Worm (Caenorhabditis elegans) whole organism, L1 larva: ENCODE data around the gene C56G2.15.

Experiments
- C16A3.4 ChIP-seq: fragments of 150-350 bp; optimal IDR thresholded peaks from 2 replicates; lab custom pipeline; 2014; ENCODE audit warnings: missing biosample characterization, missing genetic modification characterization
- Y116A8C.19 ChIP-seq: sonication (generic microtip); optimal IDR thresholded peaks from 2 replicates; lab custom pipeline; 2016; ENCODE audit warnings: missing compliant biosample characterization, missing genetic modification characterization, borderline replicate concordance
- aha-1 ChIP-seq: fragments of 150-350 bp; optimal IDR thresholded peaks from 2 replicates; lab custom pipeline; 2014; ENCODE audit warnings: missing biosample characterization, missing genetic modification characterization
- alr-1 ChIP-seq: fragments of 200-800 bp; sonication (Bioruptor generic); optimal IDR thresholded peaks from 2 replicates; lab custom pipeline; 2018; ENCODE audit warnings: borderline replicate concordance, mild to moderate bottlenecking, missing genetic modification characterization, missing compliant biosample characterization
- aly-2 ChIP-seq: fragments of 150-350 bp; optimal IDR thresholded peaks from 2 replicates; lab custom pipeline; 2014; ENCODE audit warnings: missing biosample characterization, missing genetic modification characterization
- ama-1 ChIP-seq: fragments of 150-350 bp; optimal IDR thresholded peaks from 2 replicates; lab custom pipeline; 2014
- ceh-63 ChIP-seq: fragments of 200-800 bp; sonication (Bioruptor generic); optimal IDR thresholded peaks from 2 replicates; lab custom pipeline; 2018; ENCODE audit warnings: mild to moderate bottlenecking, missing genetic modification characterization, missing compliant biosample characterization
- ceh-88 ChIP-seq: fragments of 200-800 bp; sonication (Bioruptor generic); IDR thresholded peaks from 2 replicates; pipeline ENCODE4 v1.3.6; 2022; ENCODE audit warnings: missing genetic modification characterization, missing compliant biosample characterization
- ceh-90 ChIP-seq: sonication (generic microtip); optimal IDR thresholded peaks from 2 replicates; lab custom pipeline; 2016; ENCODE audit warnings: missing genetic modification characterization, missing compliant biosample characterization
- ces-1 ChIP-seq: fragments of 150-350 bp; optimal IDR thresholded peaks from 2 replicates; lab custom pipeline; 2014; ENCODE audit warnings: missing biosample characterization, missing genetic modification reagents, missing genetic modification characterization
- dsc-1 ChIP-seq: sonication (generic microtip); optimal IDR thresholded peaks from 2 replicates; lab custom pipeline; 2016; ENCODE audit warnings: mild to moderate bottlenecking, missing genetic modification characterization, missing compliant biosample characterization
- egl-13 ChIP-seq: sonication (generic microtip); optimal IDR thresholded peaks from 2 replicates; lab custom pipeline; 2016; ENCODE audit warnings: missing genotype, missing genetic modification reagents, missing genetic modification characterization, missing compliant biosample characterization
- egl-27 ChIP-seq, 2 experiments: fragments of 150-350 bp in 1 of 2; sonication (generic microtip); optimal IDR thresholded peaks; 3 replicates each; lab custom pipeline; 2017 to 2018; ENCODE audit warnings: missing biosample characterization in 2 of 2, missing genetic modification characterization in 2 of 2, missing genetic modification reagents in 2 of 2
- elt-2 ChIP-seq: sonication (generic microtip); optimal IDR thresholded peaks from 2 replicates; lab custom pipeline; 2016; ENCODE audit warnings: missing genetic modification characterization, mild to moderate bottlenecking, inconsistent platforms, missing compliant biosample characterization, missing genetic modification reagents
- elt-3 ChIP-seq, 6 experiments: fragments of 150-350 bp in 1 of 6; sonication (generic microtip); optimal IDR thresholded peaks; 2 replicates each; lab custom pipeline; 2017 to 2018; ENCODE audit warnings: missing biosample characterization in 6 of 6, missing genetic modification characterization in 6 of 6, inconsistent platforms in 1 of 6
- fkh-10 ChIP-seq: sonication (generic microtip); optimal IDR thresholded peaks from 2 replicates; lab custom pipeline; 2017; ENCODE audit warnings: missing biosample characterization, missing genetic modification reagents, missing genetic modification characterization
- fkh-8 ChIP-seq: sonication (generic microtip); optimal IDR thresholded peaks from 2 replicates; lab custom pipeline; 2016; ENCODE audit warnings: mild to moderate bottlenecking, missing genetic modification characterization, missing compliant biosample characterization
- fos-1 ChIP-seq: fragments of 150-350 bp; optimal IDR thresholded peaks from 2 replicates; lab custom pipeline; 2014; ENCODE audit warnings: missing biosample characterization, missing genetic modification characterization
- isw-1 ChIP-seq: fragments of 200-800 bp; sonication (Bioruptor generic); IDR thresholded peaks from 2 replicates; pipeline ENCODE4 v1.3.6; 2022; ENCODE audit warnings: missing genetic modification characterization, missing compliant biosample characterization
- jun-1 ChIP-seq: fragments of 150-350 bp; optimal IDR thresholded peaks from 2 replicates; lab custom pipeline; 2014; ENCODE audit warnings: missing biosample characterization, missing genetic modification reagents, missing genetic modification characterization
- lin-14 ChIP-seq: fragments of 200-800 bp; sonication (Bioruptor generic); optimal IDR thresholded peaks from 2 replicates; lab custom pipeline; 2018; ENCODE audit warnings: mild to moderate bottlenecking, missing genetic modification characterization, moderate library complexity, missing compliant biosample characterization
- lin-15B ChIP-seq: fragments of 150-350 bp; sonication (generic microtip); optimal IDR thresholded peaks from 3 replicates; lab custom pipeline; 2014; ENCODE audit warnings: missing biosample characterization, missing genetic modification characterization
- lir-3 ChIP-seq: sonication (generic microtip); optimal IDR thresholded peaks from 2 replicates; lab custom pipeline; 2016; ENCODE audit warnings: mild to moderate bottlenecking, missing genetic modification characterization, moderate library complexity, missing compliant biosample characterization; ENCODE audit not compliant: poor library complexity
- lsy-2 ChIP-seq, 2 experiments: fragments of 150-350 bp; optimal IDR thresholded peaks; 2 replicates each; lab custom pipeline; 2014; ENCODE audit warnings: missing biosample characterization in 2 of 2, missing genetic modification characterization in 2 of 2
- mab-9 ChIP-seq: fragments of 200-800 bp; sonication (Bioruptor generic); IDR thresholded peaks from 2 replicates; pipeline ENCODE4 v1.3.6; 2022; ENCODE audit warnings: missing genetic modification reagents, missing genetic modification characterization, missing compliant biosample characterization
- mep-1 ChIP-seq: fragments of 150-350 bp; optimal IDR thresholded peaks from 2 replicates; lab custom pipeline; 2014; ENCODE audit warnings: missing biosample characterization, missing genetic modification characterization
- nhr-12 ChIP-seq: sonication (generic microtip); optimal IDR thresholded peaks from 2 replicates; lab custom pipeline; 2017; ENCODE audit warnings: missing biosample characterization, missing genetic modification characterization
- nhr-19 ChIP-seq: fragments of 200-800 bp; sonication (Bioruptor generic); conservative IDR thresholded peaks from 2 replicates; pipeline ENCODE4 v1.3.6; 2022; ENCODE audit warnings: missing genetic modification characterization, missing compliant biosample characterization
- nhr-20 ChIP-seq: sonication (generic microtip); optimal IDR thresholded peaks from 2 replicates; lab custom pipeline; 2016; ENCODE audit warnings: mild to moderate bottlenecking, missing genetic modification characterization, missing compliant biosample characterization
- nhr-47 ChIP-seq: sonication (generic microtip); optimal IDR thresholded peaks from 2 replicates; lab custom pipeline; 2016; ENCODE audit warnings: mild to moderate bottlenecking, missing genetic modification characterization, moderate library complexity, missing compliant biosample characterization
- nhr-71 ChIP-seq: sonication (generic microtip); optimal IDR thresholded peaks from 2 replicates; lab custom pipeline; 2016; ENCODE audit warnings: mild to moderate bottlenecking, missing genetic modification characterization, moderate library complexity, missing compliant biosample characterization
- nhr-76 ChIP-seq: sonication (generic microtip); optimal IDR thresholded peaks from 2 replicates; lab custom pipeline; 2017; ENCODE audit warnings: missing biosample characterization, missing genetic modification characterization
- nhr-77 ChIP-seq: fragments of 150-350 bp; optimal IDR thresholded peaks from 2 replicates; lab custom pipeline; 2014; ENCODE audit warnings: missing biosample characterization, missing genetic modification characterization
- nhr-84 ChIP-seq: sonication (generic microtip); optimal IDR thresholded peaks from 2 replicates; lab custom pipeline; 2017; ENCODE audit warnings: missing biosample characterization, missing genetic modification characterization
- nhr-85 ChIP-seq: sonication (generic microtip); peaks from one replicate; lab custom pipeline; 2016; ENCODE audit warnings: missing genetic modification characterization, inconsistent platforms, missing compliant biosample characterization
- nhr-90 ChIP-seq: sonication (generic microtip); optimal IDR thresholded peaks from 2 replicates; lab custom pipeline; 2016; ENCODE audit warnings: mild to moderate bottlenecking, missing genetic modification characterization, missing compliant biosample characterization; ENCODE audit not compliant: poor library complexity
- pag-3 ChIP-seq: sonication (generic microtip); optimal IDR thresholded peaks from 2 replicates; lab custom pipeline; 2017; ENCODE audit warnings: missing genetic modification characterization, mild to moderate bottlenecking, missing compliant biosample characterization, antibody characterized with exemption, borderline replicate concordance; ENCODE audit not compliant: insufficient read depth
- pax-3 ChIP-seq: fragments of 200-800 bp; sonication (Bioruptor generic); optimal IDR thresholded peaks from 2 replicates; lab custom pipeline; 2018; ENCODE audit warnings: mild to moderate bottlenecking, missing genetic modification characterization, moderate library complexity, missing compliant biosample characterization
- rnt-1 ChIP-seq: sonication (generic microtip); optimal IDR thresholded peaks from 2 replicates; lab custom pipeline; 2016; ENCODE audit warnings: mild to moderate bottlenecking, missing genetic modification characterization, moderate library complexity, missing compliant biosample characterization
- skn-1 ChIP-seq: fragments of 150-350 bp; optimal IDR thresholded peaks from 2 replicates; lab custom pipeline; 2014; ENCODE audit warnings: missing biosample characterization, missing genetic modification characterization
- sox-4 ChIP-seq: sonication (generic microtip); optimal IDR thresholded peaks from 2 replicates; lab custom pipeline; 2016; ENCODE audit warnings: missing genetic modification characterization, missing compliant biosample characterization
- sptf-1 ChIP-seq: fragments of 150-350 bp; optimal IDR thresholded peaks from 2 replicates; lab custom pipeline; 2014; ENCODE audit warnings: missing biosample characterization, missing genetic modification characterization
- swsn-7 ChIP-seq: sonication (generic microtip); optimal IDR thresholded peaks from 2 replicates; lab custom pipeline; 2016; ENCODE audit warnings: missing genetic modification characterization, missing compliant biosample characterization
- tbx-2 ChIP-seq: sonication (generic microtip); optimal IDR thresholded peaks from 2 replicates; lab custom pipeline; 2016; ENCODE audit warnings: missing genetic modification characterization, missing compliant biosample characterization
- unc-130 ChIP-seq: fragments of 150-350 bp; optimal IDR thresholded peaks from 2 replicates; lab custom pipeline; 2017; ENCODE audit warnings: missing biosample characterization, missing genetic modification characterization, inconsistent platforms
- unc-62 ChIP-seq: fragments of 150-350 bp; optimal IDR thresholded peaks from 2 replicates; lab custom pipeline; 2014; ENCODE audit warnings: missing biosample characterization, missing genetic modification reagents, missing genetic modification characterization
- unc-86 ChIP-seq: sonication (generic microtip); optimal IDR thresholded peaks from 2 replicates; lab custom pipeline; 2016; ENCODE audit warnings: missing genetic modification characterization, missing compliant biosample characterization
- unc-98 ChIP-seq: fragments of 200-800 bp; sonication (Bioruptor generic); IDR thresholded peaks from 2 replicates; pipeline ENCODE4 v1.3.6; 2022; ENCODE audit warnings: missing genetic modification characterization, missing compliant biosample characterization
- vab-15 ChIP-seq: sonication (generic microtip); optimal IDR thresholded peaks from 2 replicates; lab custom pipeline; 2017; ENCODE audit warnings: missing genotype, mild to moderate bottlenecking, missing genetic modification characterization, missing compliant biosample characterization
- xbp-1 ChIP-seq: sonication (generic microtip); optimal IDR thresholded peaks from 2 replicates; lab custom pipeline; 2016; ENCODE audit warnings: missing genetic modification characterization, missing compliant biosample characterization
- zag-1 ChIP-seq: fragments of 150-350 bp; optimal IDR thresholded peaks from 2 replicates; lab custom pipeline; 2014; ENCODE audit warnings: missing biosample characterization, missing genetic modification characterization
- ztf-11 ChIP-seq, 2 experiments: sonication (generic microtip); optimal IDR thresholded peaks; 2 replicates each; lab custom pipeline; 2016 to 2017; ENCODE audit warnings: missing genetic modification characterization in 2 of 2, missing biosample characterization in 1 of 2, missing compliant biosample characterization in 1 of 2
- ztf-4 ChIP-seq: fragments of 150-350 bp; optimal IDR thresholded peaks from 2 replicates; lab custom pipeline; 2014; ENCODE audit warnings: missing biosample characterization, missing genetic modification characterization

C56G2.15 gene

ce11 chrIII:6352459-6352858 lies 15.2 kb downstream of the C56G2.15 start:
- TF ChIP-seq skn-1 (tag; lab: Kevin White, UChicago) (no peak), jun-1 (tag; lab: Kevin White, UChicago) (no peak), aha-1 (no peak), nhr-20 (tag; lab: Kevin White, UChicago) (no peak), vab-15 (no peak), ceh-88 (no peak), C16A3.4 (tag; lab: Kevin White, UChicago) (no peak), rnt-1 (tag; lab: Kevin White, UChicago) (no peak), lin-14 (GFP tag; lab: Kevin White, UChicago) (peak; percentile 85), fkh-10 (GFP tag; lab: Kevin White, UChicago) (peak; percentile 88), isw-1 (GFP tag; lab: Robert Waterston, UW) (no peak), unc-98 (GFP tag; lab: Robert Waterston, UW) (no peak), nhr-84 (no peak), tbx-2 (peak; percentile 54), xbp-1 (tag; lab: Kevin White, UChicago) (no peak), lir-3 (tag; lab: Kevin White, UChicago) (peak; percentile 15), lin-15B (no peak), alr-1 (tag; lab: Kevin White, UChicago) (no peak), zag-1 (tag; lab: Kevin White, UChicago) (no peak), swsn-7 (peak; percentile 54), ama-1 (lab: Kevin White, UChicago) (peak; percentile 27), elt-3 (tag; optimal IDR thresholded peaks at IDR 0.05; lab: Kevin White, UChicago) (no peak), lsy-2 (tag; optimal IDR thresholded peaks at IDR 0.05; lab: Kevin White, UChicago) (peak; percentile 10 to 24), mep-1 (tag; lab: Kevin White, UChicago) (no peak), nhr-85 (no peak), sptf-1 (tag; lab: Kevin White, UChicago) (no peak), mab-9 (GFP tag; lab: Robert Waterston, UW) (no peak), unc-86 (tag; lab: Kevin White, UChicago) (peak; percentile 97), nhr-76 (tag; lab: Kevin White, UChicago) (no peak), pag-3 (tag; lab: Kevin White, UChicago) (no peak), fkh-8 (peak; percentile 64), pax-3 (no peak), nhr-19 (GFP tag; lab: Robert Waterston, UW) (peak; percentile 18; the same call in 1 of the 2 replicates), ces-1 (GFP tag; lab: Kevin White, UChicago) (peak; percentile 21), egl-27 (tag; optimal IDR thresholded peaks at IDR 0.05; lab: Kevin White, UChicago) (no peak), nhr-47 (tag; lab: Kevin White, UChicago) (peak; percentile 71), ceh-63 (GFP tag; lab: Kevin White, UChicago) (no peak), unc-130 (no peak), nhr-77 (no peak), fos-1 (tag; lab: Kevin White, UChicago) (no peak), ztf-11 (tag; optimal IDR thresholded peaks at IDR 0.05; lab: Kevin White, UChicago) (no peak), ztf-4 (tag; lab: Kevin White, UChicago) (peak; percentile 10), Y116A8C.19 (tag; lab: Kevin White, UChicago) (no peak), aly-2 (tag; lab: Kevin White, UChicago) (no peak), dsc-1 (peak; percentile 5), nhr-12 (no peak), egl-13 (tag; lab: Kevin White, UChicago) (peak; percentile 83), nhr-71 (peak; percentile 81), nhr-90 (tag; lab: Kevin White, UChicago) (no peak), ceh-90 (tag; lab: Kevin White, UChicago) (no peak), elt-2 (tag; lab: Kevin White, UChicago) (no peak), sox-4 (tag; lab: Kevin White, UChicago) (no peak), unc-62 (GFP tag; lab: Kevin White, UChicago) (no peak)
